Worm (Caenorhabditis elegans): Measurements from ENCODE around the gene fbxb-76.

Gene fbxb-76

DNA sequence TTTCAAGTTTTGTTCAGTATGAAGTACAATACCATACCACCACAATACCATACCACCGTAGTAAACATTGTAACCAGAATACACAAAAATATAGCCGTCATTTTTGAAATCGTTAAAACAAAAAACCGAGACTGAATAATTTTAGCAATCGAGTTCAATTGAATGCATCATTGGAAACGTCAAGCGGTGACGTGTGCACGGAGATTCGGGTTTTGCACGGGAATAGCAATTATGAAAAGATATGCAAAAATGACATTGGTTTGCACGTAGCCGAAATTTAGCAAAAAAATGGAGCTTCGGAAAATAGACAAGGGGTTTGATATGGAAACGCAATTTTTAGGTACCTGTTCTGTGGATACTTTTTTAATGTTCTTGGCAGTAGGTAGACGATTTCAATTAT lies 35.8 kb upstream of the fbxb-76 start, which contains the start of gene F22B3.10:
Gene F22B3.10, minus strand, starts transcription at position 101 of the 400 bp plus-strand sequence.
- TF ChIP-seq madf-3 (GFP tag; IDR thresholded peaks at IDR 0.05) (no peak), hsf-1 (GFP tag; IDR thresholded peaks at IDR 0.05) (no peak), egl-44 (GFP tag; IDR thresholded peaks at IDR 0.05) (no peak), lin-40 (tag; optimal IDR thresholded peaks at IDR 0.05) (no peak), F23B12.7 (tag; optimal IDR thresholded peaks at IDR 0.05; ENCODE audit: insufficient read depth) (no peak), mcd-1 (GFP tag; IDR thresholded peaks at IDR 0.05) (no peak), let-607 (tag; optimal IDR thresholded peaks at IDR 0.05) (no peak), aptf-2 (GFP tag; conservative IDR thresholded peaks at IDR 0.05) (no peak), lin-26 (GFP tag; IDR thresholded peaks at IDR 0.05) (no peak), hrde-1 (tag; optimal IDR thresholded peaks at IDR 0.05; ENCODE audit: borderline replicate concordance) (no peak), hlh-26 (GFP tag; conservative IDR thresholded peaks at IDR 0.05) (no peak)

ce11 chrIV:11410084-11410483 lies 30.9 kb upstream of the fbxb-76 start, which contains the start of gene gfat-2:
Gene gfat-2 (plus strand): TSS chrIV:11410228.
- TF ChIP-seq bed-2 (GFP tag; IDR thresholded peaks at IDR 0.05) (no peak), dpl-1 (GFP tag; optimal IDR thresholded peaks at IDR 0.05) (peak; percentile 25), zfh-2 (GFP tag; conservative IDR thresholded peaks at IDR 0.05) (no peak), lsl-1 (GFP tag; optimal IDR thresholded peaks at IDR 0.05) (peak; percentile 81), F33H1.4 (GFP tag; IDR thresholded peaks at IDR 0.05) (peak; percentile 66; the same call in 1 of the 2 replicates), snpc-1.3 (tag; optimal IDR thresholded peaks at IDR 0.05; ENCODE audit: insufficient read depth) (peak; percentile 10), F49E8.2 (tag; optimal IDR thresholded peaks at IDR 0.05; ENCODE audit: insufficient read depth) (no peak), efl-1 (GFP tag; optimal IDR thresholded peaks at IDR 0.05) (peak; percentile 72), madf-6 (GFP tag; IDR thresholded peaks at IDR 0.05) (peak; percentile 96), madf-8 (GFP tag; conservative IDR thresholded peaks at IDR 0.05) (peak; percentile 91), xnd-1 (tag; optimal IDR thresholded peaks at IDR 0.05) (peak; percentile 73)

DNA sequence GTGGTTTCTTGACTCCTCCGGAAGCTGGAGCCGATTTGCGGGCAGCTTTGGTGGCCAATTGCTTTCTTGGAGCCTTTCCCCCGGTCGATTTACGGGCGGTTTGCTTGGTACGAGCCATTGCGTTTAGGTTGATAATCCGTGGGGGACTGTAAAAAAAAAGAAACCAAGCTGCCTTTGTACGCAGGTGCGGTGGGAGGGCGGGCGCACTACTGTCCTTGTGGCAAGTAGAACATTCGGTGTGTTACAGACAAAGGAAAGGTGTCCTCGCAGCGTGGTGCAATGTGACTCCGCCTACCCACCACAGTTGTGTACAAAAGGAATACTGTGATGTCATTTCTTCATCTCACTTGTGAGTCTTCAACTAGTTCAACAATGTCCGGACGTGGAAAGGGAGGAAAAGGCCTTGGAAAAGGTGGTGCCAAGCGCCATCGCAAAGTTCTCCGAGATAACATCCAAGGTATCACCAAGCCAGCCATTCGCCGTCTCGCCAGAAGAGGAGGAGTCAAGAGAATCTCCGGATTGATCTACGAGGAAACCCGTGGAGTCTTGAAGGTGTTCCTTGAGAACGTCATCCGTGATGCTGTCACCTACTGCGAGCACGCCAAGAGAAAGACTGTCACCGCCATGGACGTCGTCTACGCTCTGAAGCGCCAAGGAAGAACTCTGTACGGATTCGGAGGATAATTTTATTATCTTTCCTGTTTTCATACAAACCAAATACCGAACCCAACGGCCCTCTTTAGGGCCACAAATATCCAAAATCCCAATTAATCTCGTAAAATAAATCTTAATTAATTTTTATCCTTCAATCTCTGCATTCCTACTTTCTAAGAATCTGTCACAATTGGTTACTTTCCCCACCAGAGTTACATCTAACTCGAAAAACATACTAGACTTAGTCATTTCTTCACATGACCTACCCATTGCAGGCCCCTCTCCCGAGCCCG lies 27.9 kb upstream of the fbxb-76 start, which contains the start of the genes his-63 and his-64:
Gene his-63, minus strand, starts transcription at position 118 of the 947 bp plus-strand sequence.
Gene his-64, plus strand, starts transcription at position 373 of the 947 bp plus-strand sequence.
- TF ChIP-seq lin-54 (GFP tag; optimal IDR thresholded peaks at IDR 0.05) = peak; percentile 5
- peak; percentile 25 for TF ChIP-seq lsl-1 (GFP tag; optimal IDR thresholded peaks at IDR 0.05)
- peak; percentile 84; the same call in 1 of the 2 replicates for TF ChIP-seq ceh-58 (GFP tag; IDR thresholded peaks at IDR 0.05)
- TF ChIP-seq ekl-4 (GFP tag; IDR thresholded peaks at IDR 0.05) = peak; percentile 70
- peak; percentile 54 for TF ChIP-seq F33H1.4 (GFP tag; IDR thresholded peaks at IDR 0.05)
- TF ChIP-seq Y53G8AR.9 (GFP tag; conservative IDR thresholded peaks at IDR 0.05) = peak; percentile 66
- peak; percentile 50 for TF ChIP-seq ceh-91 (GFP tag; IDR thresholded peaks at IDR 0.05)
- peak; percentile 37 for TF ChIP-seq F49E8.2 (tag; optimal IDR thresholded peaks at IDR 0.05; ENCODE audit: insufficient read depth)
- peak; percentile 81 for TF ChIP-seq madf-6 (GFP tag; IDR thresholded peaks at IDR 0.05)
- TF ChIP-seq madf-8 (GFP tag; conservative IDR thresholded peaks at IDR 0.05) = peak; percentile 43
- peak; percentile 37 for TF ChIP-seq D2030.7 (GFP tag; IDR thresholded peaks at IDR 0.05)
- TF ChIP-seq pbrm-1 (GFP tag; IDR thresholded peaks at IDR 0.05) = peak; percentile 62; the same call in 1 of the 2 replicates
- TF ChIP-seq Y56A3A.18 (GFP tag; IDR thresholded peaks at IDR 0.05) = peak; percentile 15; the same call in 1 of the 2 replicates
- peak; percentile 48 for TF ChIP-seq tbp1 (GFP tag; optimal IDR thresholded peaks at IDR 0.05)
- TF ChIP-seq dox-1 (GFP tag; IDR thresholded peaks at IDR 0.05) = peak; percentile 90
- peak; percentile 81; the same call in 1 of the 2 replicates for TF ChIP-seq madf-3 (GFP tag; IDR thresholded peaks at IDR 0.05)
- peak; percentile 35; the same call in 1 of the 2 replicates for TF ChIP-seq attf-6 (GFP tag; IDR thresholded peaks at IDR 0.05)
- peak; percentile 12; the same call in 1 of the 2 replicates for TF ChIP-seq egl-44 (GFP tag; IDR thresholded peaks at IDR 0.05)
- TF ChIP-seq snpc-3.4 (tag; optimal IDR thresholded peaks at IDR 0.05) = peak; percentile 39
- TF ChIP-seq hrde-1 (tag; optimal IDR thresholded peaks at IDR 0.05; ENCODE audit: borderline replicate concordance) = peak; percentile 63
- peak; percentile 82; the same call in 1 of the 2 replicates for TF ChIP-seq nfya-2 (GFP tag; IDR thresholded peaks at IDR 0.05)
- peak; percentile 61; the same call in 1 of the 2 replicates for TF ChIP-seq hsf-1 (GFP tag; IDR thresholded peaks at IDR 0.05)
- TF ChIP-seq Y79H2A.3 (GFP tag; conservative IDR thresholded peaks at IDR 0.05) = peak; percentile 62; the same call in 1 of the 2 replicates
- TF ChIP-seq B0336.3 (GFP tag; IDR thresholded peaks at IDR 0.05) = peak; percentile 61; the same call in 1 of the 2 replicates
- peak; percentile 8; the same call in 1 of the 2 replicates for TF ChIP-seq egrh-3 (GFP tag; IDR thresholded peaks at IDR 0.05)
- 0 out of 2 replicates have a peak, but pooled peaks have one; percentile 28 for TF ChIP-seq aptf-3 (GFP tag; IDR thresholded peaks at IDR 0.05)
